Fruit fly (Drosophila melanogaster) whole organism, embryonic: ENCODE results near the gene SMC5.

Source experiments
- Aef1 ChIP-seq: fragments of 200-800 bp; sonication (Bioruptor generic); IDR thresholded peaks from 3 replicates; pipeline ENCODE4 v1.3.6; 2022; ENCODE audit warnings: missing biosample characterization, missing genetic modification characterization
- Atf6 ChIP-seq: fragments of 200-800 bp; sonication (Bioruptor generic); IDR thresholded peaks from 2 replicates; pipeline ENCODE4 v1.3.6; 2022; ENCODE audit warnings: missing biosample characterization, missing genetic modification characterization
- CG11085 ChIP-seq: fragments of 200-800 bp; sonication (Bioruptor generic); IDR thresholded peaks from 2 replicates; pipeline ENCODE4 v1.3.6; 2022; ENCODE audit warnings: missing biosample characterization, missing genetic modification characterization
- CG14050 ChIP-seq: fragments of 200-800 bp; sonication (Bioruptor generic); IDR thresholded peaks from 3 replicates; pipeline ENCODE4 v1.3.6; 2022; ENCODE audit warnings: missing biosample characterization, missing genetic modification characterization
- CG2712 ChIP-seq: fragments of 200-800 bp; optimal IDR thresholded peaks from 3 replicates; lab custom pipeline; 2019; ENCODE audit warnings: missing biosample characterization, mild to moderate bottlenecking, missing genetic modification characterization, moderate library complexity
- CG31224 ChIP-seq: fragments of 200-800 bp; sonication (Bioruptor generic); IDR thresholded peaks from 2 replicates; pipeline ENCODE4 v1.3.6; 2022; ENCODE audit warnings: missing biosample characterization, missing genetic modification characterization
- CG3838 ChIP-seq: fragments of 200-800 bp; sonication (Bioruptor generic); optimal IDR thresholded peaks from 3 replicates; lab custom pipeline; 2016; ENCODE audit warnings: missing biosample characterization, missing genetic modification characterization
- CG43689 ChIP-seq: fragments of 200-800 bp; sonication (Bioruptor generic); IDR thresholded peaks from 2 replicates; pipeline ENCODE4 v1.3.6; 2022; ENCODE audit warnings: missing biosample characterization, missing genetic modification characterization
- CG4424 ChIP-seq: fragments of 200-800 bp; sonication (Bioruptor generic); optimal IDR thresholded peaks from 3 replicates; lab custom pipeline; 2016; ENCODE audit warnings: missing biosample characterization, missing genetic modification characterization
- CG7372 ChIP-seq: fragments of 200-800 bp; sonication (Bioruptor generic); IDR thresholded peaks from 2 replicates; pipeline ENCODE4 v1.3.6; 2022; ENCODE audit warnings: missing biosample characterization, missing genetic modification characterization
- CG8290 ChIP-seq, 3 experiments: fragments of 200-800 bp; sonication (Bioruptor generic); optimal IDR thresholded peaks; 2 replicates each; lab custom pipeline; 2016 to 2019; ENCODE audit warnings: missing biosample characterization in 3 of 3, missing genetic modification characterization in 3 of 3, mild to moderate bottlenecking in 2 of 3, moderate library complexity in 1 of 3
- CG9727 ChIP-seq: fragments of 200-800 bp; sonication (Bioruptor generic); optimal IDR thresholded peaks from 3 replicates; lab custom pipeline; 2017; ENCODE audit warnings: missing biosample characterization, mild to moderate bottlenecking, missing genetic modification characterization
- CG9797 ChIP-seq: fragments of 200-800 bp; sonication (Bioruptor generic); optimal IDR thresholded peaks from 3 replicates; lab custom pipeline; 2018; ENCODE audit warnings: missing biosample characterization, mild to moderate bottlenecking, missing genetic modification characterization
- CG9876 ChIP-seq: fragments of 200-800 bp; sonication (Bioruptor generic); optimal IDR thresholded peaks from 2 replicates; lab custom pipeline; 2016; ENCODE audit warnings: missing biosample characterization, missing genetic modification characterization
- Camta ChIP-seq: fragments of 200-800 bp; sonication (Bioruptor generic); optimal IDR thresholded peaks from 2 replicates; lab custom pipeline; 2016; ENCODE audit warnings: missing biosample characterization, missing genetic modification characterization
- CrebB ChIP-seq: fragments of 200-800 bp; sonication (Bioruptor generic); optimal IDR thresholded peaks from 3 replicates; lab custom pipeline; 2018; ENCODE audit warnings: missing biosample characterization, mild to moderate bottlenecking, missing genetic modification characterization
- Dfd ChIP-seq, 2 experiments: fragments of >200 bp; optimal IDR thresholded peaks; 2 replicates each; lab custom pipeline; 2017; ENCODE audit warnings: missing biosample characterization in 2 of 2, missing genetic modification characterization in 2 of 2
- Dip2 ChIP-seq: fragments of 200-800 bp; sonication (Bioruptor generic); IDR thresholded peaks from 2 replicates; pipeline ENCODE4 v1.3.6; 2022; ENCODE audit warnings: missing biosample characterization, missing genetic modification characterization
- Dip3 ChIP-seq: fragments of 200-800 bp; sonication (Bioruptor generic); optimal IDR thresholded peaks from 3 replicates; lab custom pipeline; 2016; ENCODE audit warnings: missing biosample characterization, missing genetic modification characterization
- HLH4C ChIP-seq: fragments of 200-800 bp; sonication (Bioruptor generic); IDR thresholded peaks from 3 replicates; pipeline ENCODE4 v1.3.6; 2022; ENCODE audit warnings: missing biosample characterization, missing genetic modification characterization; ENCODE audit not compliant: partially characterized antibody
- Jarid2 ChIP-seq: fragments of 200-800 bp; sonication (Bioruptor generic); optimal IDR thresholded peaks from 3 replicates; lab custom pipeline; 2017; ENCODE audit warnings: mild to moderate bottlenecking, missing biosample characterization, missing genetic modification reagents, missing genetic modification characterization
- Mad ChIP-seq: fragments of 200-800 bp; sonication (Bioruptor generic); optimal IDR thresholded peaks from 2 replicates; lab custom pipeline; 2016; ENCODE audit warnings: missing biosample characterization, missing genetic modification characterization
- Med ChIP-seq: fragments of 200-800 bp; sonication (Bioruptor generic); peaks from one replicate; lab custom pipeline; 2016; ENCODE audit warnings: missing biosample characterization, missing genetic modification characterization, mild to moderate bottlenecking, inconsistent platforms, moderate library complexity
- NC2β ChIP-seq: fragments of 200-800 bp; sonication (Bioruptor generic); optimal IDR thresholded peaks from 2 replicates; lab custom pipeline; 2016; ENCODE audit warnings: missing biosample characterization, missing genetic modification characterization
- NK7.1 ChIP-seq: fragments of 200-800 bp; sonication (Bioruptor generic); optimal IDR thresholded peaks from 3 replicates; lab custom pipeline; 2016; ENCODE audit warnings: missing biosample characterization, missing genetic modification characterization
- Sin3A ChIP-seq: fragments of >200 bp; optimal IDR thresholded peaks from 2 replicates; lab custom pipeline; 2018
- Xbp1 ChIP-seq: fragments of 200-800 bp; sonication (Bioruptor generic); optimal IDR thresholded peaks from 3 replicates; lab custom pipeline; 2016; ENCODE audit warnings: missing biosample characterization, mild to moderate bottlenecking, missing genetic modification characterization
- YL-1 ChIP-seq: fragments of 200-800 bp; sonication (Bioruptor generic); optimal IDR thresholded peaks from 3 replicates; lab custom pipeline; 2017; ENCODE audit warnings: missing biosample characterization, mild to moderate bottlenecking, missing genetic modification characterization
- ap ChIP-seq: fragments of 200-800 bp; sonication (Bioruptor generic); IDR thresholded peaks from 2 replicates; pipeline ENCODE4 v1.3.6; 2022; ENCODE audit warnings: missing biosample characterization, missing genetic modification characterization
- ara ChIP-seq: fragments of 200-800 bp; sonication (Bioruptor generic); IDR thresholded peaks from 2 replicates; pipeline ENCODE4 v1.3.6; 2022; ENCODE audit warnings: missing biosample characterization, missing genetic modification characterization
- ash1 ChIP-seq: fragments of 200-800 bp; sonication (Bioruptor generic); optimal IDR thresholded peaks from 2 replicates; lab custom pipeline; 2018; ENCODE audit warnings: missing biosample characterization, mild to moderate bottlenecking, missing genetic modification characterization
- az2 ChIP-seq: fragments of 200-800 bp; sonication (Bioruptor generic); optimal IDR thresholded peaks from 3 replicates; lab custom pipeline; 2016; ENCODE audit warnings: missing biosample characterization, missing genetic modification characterization
- bab2 ChIP-seq: fragments of 200-800 bp; sonication (Bioruptor generic); optimal IDR thresholded peaks from 2 replicates; lab custom pipeline; 2016; ENCODE audit warnings: missing biosample characterization, missing genetic modification characterization
- bbx ChIP-seq: fragments of 200-800 bp; sonication (Bioruptor generic); IDR thresholded peaks from 2 replicates; pipeline ENCODE4 v1.3.6; 2022; ENCODE audit warnings: missing biosample characterization, missing genetic modification characterization; ENCODE audit not compliant: partially characterized antibody
- en ChIP-seq: fragments of 200-800 bp; sonication (Bioruptor generic); optimal IDR thresholded peaks from 2 replicates; lab custom pipeline; 2016; ENCODE audit warnings: missing biosample characterization, missing genetic modification characterization
- fd102C ChIP-seq: fragments of 200-800 bp; sonication (Bioruptor generic); optimal IDR thresholded peaks from 2 replicates; lab custom pipeline; 2018; ENCODE audit warnings: missing biosample characterization, mild to moderate bottlenecking, missing genetic modification characterization, moderate library complexity
- hth ChIP-seq: fragments of >200 bp; optimal IDR thresholded peaks from 2 replicates; lab custom pipeline; 2017; ENCODE audit warnings: inconsistent platforms
- lab ChIP-seq: fragments of 200-800 bp; sonication (Bioruptor generic); optimal IDR thresholded peaks from 3 replicates; lab custom pipeline; 2017; ENCODE audit warnings: missing biosample characterization, missing genetic modification characterization, mild to moderate bottlenecking, moderate library complexity, missing genetic modification reagents
- maf-S ChIP-seq: fragments of 200-800 bp; sonication (Bioruptor generic); optimal IDR thresholded peaks from 2 replicates; lab custom pipeline; 2016; ENCODE audit warnings: missing biosample characterization, missing genetic modification characterization
- pfk ChIP-seq: fragments of 200-800 bp; sonication (Bioruptor generic); optimal IDR thresholded peaks from 2 replicates; lab custom pipeline; 2018; ENCODE audit warnings: missing biosample characterization, mild to moderate bottlenecking, missing genetic modification characterization, moderate library complexity
- pho ChIP-seq: fragments of 200-800 bp; sonication (Bioruptor generic); optimal IDR thresholded peaks from 2 replicates; lab custom pipeline; 2016; ENCODE audit warnings: missing biosample characterization, missing genetic modification characterization
- psq ChIP-seq: fragments of 200-800 bp; sonication (Bioruptor generic); optimal IDR thresholded peaks from 2 replicates; lab custom pipeline; 2017; ENCODE audit warnings: missing biosample characterization, missing genetic modification characterization
- scrt ChIP-seq: fragments of 200-800 bp; sonication (Bioruptor generic); optimal IDR thresholded peaks from 2 replicates; lab custom pipeline; 2018; ENCODE audit warnings: missing biosample characterization, mild to moderate bottlenecking, missing genetic modification characterization, moderate library complexity
- seq ChIP-seq: fragments of 200-800 bp; sonication (Bioruptor generic); IDR thresholded peaks from 2 replicates; pipeline ENCODE4 v1.3.6; 2022; ENCODE audit warnings: missing biosample characterization, missing genetic modification characterization
- slou ChIP-seq: fragments of 200-800 bp; sonication (Bioruptor generic); optimal IDR thresholded peaks from 3 replicates; lab custom pipeline; 2016; ENCODE audit warnings: missing biosample characterization, missing genetic modification characterization
- sob ChIP-seq: fragments of 200-800 bp; sonication (Bioruptor generic); IDR thresholded peaks from 2 replicates; pipeline ENCODE4 v1.3.6; 2022; ENCODE audit warnings: missing biosample characterization, missing genetic modification characterization
- stwl ChIP-seq: fragments of 200-800 bp; sonication (Bioruptor generic); optimal IDR thresholded peaks from 3 replicates; lab custom pipeline; 2018; ENCODE audit warnings: missing biosample characterization, mild to moderate bottlenecking, missing genetic modification characterization, moderate library complexity
- twi ChIP-seq: fragments of 200-800 bp; optimal IDR thresholded peaks from 2 replicates; lab custom pipeline; 2019; ENCODE audit warnings: missing biosample characterization, mild to moderate bottlenecking, missing genetic modification characterization, moderate library complexity
- zen2 ChIP-seq: fragments of 200-800 bp; sonication (Bioruptor generic); IDR thresholded peaks from 3 replicates; pipeline ENCODE4 v1.3.6; 2022; ENCODE audit warnings: missing biosample characterization, missing genetic modification characterization; ENCODE audit not compliant: partially characterized antibody

SMC5 gene

DNA sequence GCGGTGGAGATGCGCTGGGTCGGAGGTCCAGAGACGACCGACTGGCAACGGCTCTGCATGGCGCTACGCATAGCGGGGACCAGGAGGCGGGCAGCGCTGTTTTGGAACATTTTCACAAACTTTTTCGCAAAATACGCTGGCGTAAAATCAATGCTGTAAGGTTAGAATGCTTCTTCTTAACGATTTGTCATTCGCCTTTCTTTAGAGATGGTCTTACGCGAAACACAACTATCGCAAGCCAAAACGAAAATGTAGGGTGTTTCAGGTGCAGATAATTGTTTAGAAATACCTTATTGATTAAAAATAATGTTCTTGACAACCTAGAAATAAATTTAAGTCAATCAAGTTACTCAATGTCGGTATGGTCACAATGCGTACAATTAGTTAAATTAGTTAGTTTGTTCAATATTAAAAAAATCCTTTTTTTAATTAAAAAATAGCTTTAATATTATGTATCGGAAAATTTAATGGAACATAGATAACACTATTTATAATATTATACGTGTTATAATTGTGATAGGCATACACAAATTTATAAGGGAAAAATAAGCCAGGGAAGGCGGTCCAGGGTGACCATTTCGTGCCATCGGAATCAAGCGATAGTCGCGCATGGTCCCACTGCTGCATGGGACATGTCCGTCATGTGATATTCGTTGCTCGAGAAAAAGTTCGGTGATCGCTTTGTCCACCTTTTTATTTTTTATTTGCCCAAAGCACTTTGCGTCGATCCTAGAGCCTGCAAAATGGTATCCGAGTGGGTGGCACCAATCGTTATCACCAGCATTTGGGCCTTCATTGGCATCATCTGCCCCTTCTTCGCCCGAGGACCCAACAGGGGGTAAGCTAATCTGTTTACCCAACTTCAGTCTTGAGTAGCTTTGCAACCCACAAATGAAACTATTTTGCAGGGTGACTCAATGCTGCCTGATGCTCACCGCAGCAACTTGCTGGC lies 29.5 kb upstream of the SMC5 start, which contains the start of the genes COX8 and VhaM9.7-b (continued):
- TF ChIP-seq scrt (no peak), Dfd (GFP tag; optimal IDR thresholded peaks at IDR 0.05; lab: Kevin White, UChicago) (no peak), Atf6 (peak; percentile 48; the same call in 1 of the 2 replicates), Xbp1 (peak; percentile 72), maf-S (peak; percentile 38), CG9876 (peak; percentile 53), CG11085 (GFP tag; lab: Robert Waterston, UW) (no peak; the same call in none of the 2 replicates), CG4424 (GFP tag; lab: Kevin White, UChicago) (peak; percentile 69), CrebB (tag; lab: Kevin White, UChicago) (no peak), Jarid2 (no peak), ara (peak; percentile 54; the same call in 1 of the 2 replicates), az2 (GFP tag; lab: Kevin White, UChicago) (peak; percentile 57), ash1 (GFP tag; lab: Kevin White, UChicago) (no peak), hth (lab: Kevin White, UChicago) (no peak), fd102C (no peak), NC2β (GFP tag; lab: Kevin White, UChicago) (peak; percentile 24), CG14050 (GFP tag; lab: Robert Waterston, UW) (no peak; the same call in 2 of the 3 replicates), ap (no peak), stwl (peak; percentile 36), pfk (GFP tag; lab: Kevin White, UChicago) (peak; percentile 24), CG3838 (GFP tag; lab: Kevin White, UChicago) (peak; percentile 13), Dip2 (GFP tag; lab: Robert Waterston, UW) (no peak), Aef1 (GFP tag; lab: Robert Waterston, UW) (no peak; the same call in 2 of the 3 replicates), CG2712 (tag; lab: Kevin White, UChicago) (peak; percentile 71), psq (peak; percentile 18), YL-1 (GFP tag; lab: Kevin White, UChicago) (peak; percentile 86), en (GFP tag; lab: Kevin White, UChicago) (no peak), pho (GFP tag; lab: Kevin White, UChicago) (peak; percentile 13), slou (GFP tag; lab: Kevin White, UChicago) (peak; percentile 57), twi (no peak), bbx (GFP tag; lab: Robert Waterston, UW) (peak; percentile 65), HLH4C (peak; percentile 60; the same call in 2 of the 3 replicates), zen2 (GFP tag; lab: Robert Waterston, UW) (peak; percentile 51; the same call in 1 of the 3 replicates), Camta (GFP tag; lab: Kevin White, UChicago) (peak; percentile 36), CG7372 (no peak; the same call in none of the 2 replicates), seq (GFP tag; lab: Robert Waterston, UW) (no peak), CG9727 (GFP tag; lab: Kevin White, UChicago) (no peak), lab (GFP tag; lab: Kevin White, UChicago) (no peak), sob (peak; percentile 67), Mad (no peak), Med (peak; percentile 85), Sin3A (peak; percentile 73), NK7.1 (GFP tag; lab: Kevin White, UChicago) (no peak), CG8290 (GFP tag; optimal IDR thresholded peaks at IDR 0.05; lab: Kevin White, UChicago) (peak; percentile 42), CG8290 (tag; optimal IDR thresholded peaks at IDR 0.05; lab: Kevin White, UChicago) (peak; percentile 51 to 86), CG43689 (GFP tag; lab: Robert Waterston, UW) (no peak), bab2 (peak; percentile 49), Dip3 (GFP tag; lab: Kevin White, UChicago) (peak; percentile 13), CG9797 (peak; percentile 86), CG31224 (peak; percentile 8; the same call in 1 of the 2 replicates)
